Fruit fly (Drosophila melanogaster) whole organism, wandering third instar larva: ENCODE data around the gene CG4661.

Source experiments
- Abd-B ChIP-seq: fragments of >200 bp; optimal IDR thresholded peaks from 2 replicates; lab custom pipeline; 2017; ENCODE audit warnings: missing biosample characterization, missing genetic modification characterization
- CG9705 ChIP-seq: fragments of 200-800 bp; sonication (Bioruptor generic); optimal IDR thresholded peaks from 2 replicates; lab custom pipeline; 2018; ENCODE audit warnings: missing biosample characterization, mild to moderate bottlenecking, missing genetic modification characterization
- CrebA ChIP-seq: fragments of 200-800 bp; sonication (Bioruptor generic); optimal IDR thresholded peaks from 2 replicates; lab custom pipeline; 2016; ENCODE audit warnings: missing biosample characterization, mild to moderate bottlenecking, missing genetic modification characterization, borderline replicate concordance
- Dif ChIP-seq: fragments of 200-275, 200-300 bp; sonication (Bioruptor generic); optimal IDR thresholded peaks from 2 replicates; lab custom pipeline; 2018; ENCODE audit warnings: missing biosample characterization, missing genetic modification characterization; ENCODE audit not compliant: partially characterized antibody
- GATAd ChIP-seq: sonication (Bioruptor generic); optimal IDR thresholded peaks from 2 replicates; lab custom pipeline; 2016; ENCODE audit warnings: missing biosample characterization, missing genetic modification characterization
- Hnf4 ChIP-seq: fragments of 200-800 bp; sonication (Bioruptor generic); optimal IDR thresholded peaks from 2 replicates; lab custom pipeline; 2016; ENCODE audit warnings: missing biosample characterization, mild to moderate bottlenecking, missing genetic modification characterization
- Jra ChIP-seq: sonication (Bioruptor generic); optimal IDR thresholded peaks from 2 replicates; lab custom pipeline; 2016; ENCODE audit warnings: missing biosample characterization, missing genetic modification characterization
- Myc ChIP-seq: fragments of >200 bp; optimal IDR thresholded peaks from 2 replicates; lab custom pipeline; 2017
- N ChIP-seq: fragments of >200 bp; optimal IDR thresholded peaks from 2 replicates; lab custom pipeline; 2018; ENCODE audit warnings: missing biosample characterization, missing external identifiers, missing genetic modification characterization
- OdsH ChIP-seq: fragments of 200-800 bp; sonication (Bioruptor generic); optimal IDR thresholded peaks from 2 replicates; lab custom pipeline; 2016; ENCODE audit warnings: missing biosample characterization, mild to moderate bottlenecking, missing genetic modification characterization
- Rel ChIP-seq, 2 experiments: fragments of 200-800 bp; sonication (Bioruptor generic) in 1 of 2; optimal IDR thresholded peaks; 2 replicates in 1 of 2; 3 replicates in 1 of 2; lab custom pipeline; 2016 to 2019; ENCODE audit warnings: mild to moderate bottlenecking in 2 of 2, missing biosample characterization in 2 of 2, missing genetic modification characterization in 2 of 2, moderate library complexity in 1 of 2
- Sp1 ChIP-seq: fragments of 200-800 bp; sonication (Bioruptor generic); optimal IDR thresholded peaks from 3 replicates; lab custom pipeline; 2019; ENCODE audit warnings: missing biosample characterization, mild to moderate bottlenecking, missing genetic modification characterization, moderate library complexity
- br ChIP-seq: fragments of 200-800 bp; sonication (Bioruptor generic); optimal IDR thresholded peaks from 2 replicates; lab custom pipeline; 2016; ENCODE audit warnings: missing biosample characterization, missing genetic modification characterization
- dl ChIP-seq, 2 experiments: fragments of 175-275, 200-275 bp in 1 of 2; fragments of 200-275 bp in 1 of 2; sonication (Bioruptor generic); optimal IDR thresholded peaks; lab custom pipeline; 2018; ENCODE audit warnings: mild to moderate bottlenecking in 2 of 2, missing biosample characterization in 2 of 2, missing genetic modification characterization in 2 of 2, moderate library complexity in 2 of 2; ENCODE audit not compliant: partially characterized antibody in 2 of 2, insufficient read depth in 1 of 2
- foxo ChIP-seq, 2 experiments: fragments of 200-800 bp; sonication (Bioruptor generic); optimal IDR thresholded peaks; 2 replicates in 1 of 2; 3 replicates in 1 of 2; lab custom pipeline; 2016 to 2017; ENCODE audit warnings: missing biosample characterization in 2 of 2, missing genetic modification characterization in 2 of 2
- fru ChIP-seq: fragments of 200-800 bp; sonication (Bioruptor generic); optimal IDR thresholded peaks from 3 replicates; lab custom pipeline; 2016; ENCODE audit warnings: missing biosample characterization, mild to moderate bottlenecking, missing genetic modification characterization
- h ChIP-seq: fragments of 200-800 bp; sonication (Bioruptor generic); optimal IDR thresholded peaks from 3 replicates; lab custom pipeline; 2016; ENCODE audit warnings: missing biosample characterization, mild to moderate bottlenecking, missing genetic modification characterization
- jim ChIP-seq: fragments of 175-275, 200-325 bp; sonication (Bioruptor generic); optimal IDR thresholded peaks from 2 replicates; lab custom pipeline; 2016; ENCODE audit warnings: missing biosample characterization, mild to moderate bottlenecking, missing genetic modification characterization
- pan ChIP-seq: fragments of >200 bp; optimal IDR thresholded peaks from 2 replicates; lab custom pipeline; 2017
- sage ChIP-seq: fragments of 200-800 bp; sonication (Bioruptor generic); optimal IDR thresholded peaks from 2 replicates; lab custom pipeline; 2016; ENCODE audit warnings: missing biosample characterization, mild to moderate bottlenecking, missing genetic modification characterization
- sv ChIP-seq: fragments of 200-800 bp; sonication (Bioruptor generic); optimal IDR thresholded peaks from 3 replicates; lab custom pipeline; 2016; ENCODE audit warnings: missing biosample characterization, missing genetic modification characterization
- usp ChIP-seq: fragments of >200 bp; optimal IDR thresholded peaks from 2 replicates; lab custom pipeline; 2017; ENCODE audit warnings: missing biosample characterization, missing genetic modification characterization
- woc ChIP-seq: sonication (Bioruptor generic); optimal IDR thresholded peaks from 2 replicates; lab custom pipeline; 2016; ENCODE audit warnings: missing biosample characterization, mild to moderate bottlenecking, missing genetic modification characterization

The CG4661 gene

dm6 chrX:12857622-12858021 lies at the start of gene CG4661:
Gene CG4661 (minus strand): TSS chrX:12857722.
- TF ChIP-seq Hnf4 (GFP tag; lab: Kevin White, UChicago) (no peak), jim (no peak), sv (no peak), Myc (lab: Kevin White, UChicago) (no peak), GATAd (GFP tag; lab: Kevin White, UChicago) (no peak), Sp1 (GFP tag; lab: Kevin White, UChicago) (no peak), br (GFP tag; lab: Kevin White, UChicago) (no peak), CG9705 (GFP tag; lab: Kevin White, UChicago) (no peak), dl (GFP tag; optimal IDR thresholded peaks at IDR 0.05; lab: Kevin White, UChicago; ENCODE audit: insufficient read depth in 1 of 2, partially characterized antibody in 2 of 2) (no peak), Abd-B (GFP tag; lab: Kevin White, UChicago) (no peak)

- TF ChIP-seq woc: peak; percentile 30
- no peak for TF ChIP-seq sage (GFP tag; lab: Kevin White, UChicago)
Observed at dm6 chrX:12906914-12907313, 49.4 kb upstream of the CG4661 start, which contains the start of gene mRpL49. Gene mRpL49 (plus strand): TSS chrX:12907105.

dm6 chrX:12905901-12906689 lies 48.6 kb upstream of the CG4661 start, which contains the start of gene CG4404:
Gene CG4404 (minus strand): TSS chrX:12906018.
- TF ChIP-seq Dif (GFP tag; lab: Kevin White, UChicago) (no peak), dl (GFP tag; optimal IDR thresholded peaks at IDR 0.05; lab: Kevin White, UChicago; ENCODE audit: insufficient read depth in 1 of 2, partially characterized antibody in 2 of 2) (no peak), OdsH (GFP tag; lab: Kevin White, UChicago) (no peak), Rel (GFP tag; optimal IDR thresholded peaks at IDR 0.05; lab: Kevin White, UChicago) (no peak), Rel (tag; optimal IDR thresholded peaks at IDR 0.05; lab: Kevin White, UChicago) (no peak), fru (GFP tag; lab: Kevin White, UChicago) (no peak), N (GFP tag; lab: Kevin White, UChicago) (no peak), CrebA (GFP tag; lab: Kevin White, UChicago) (no peak), sage (GFP tag; lab: Kevin White, UChicago) (no peak), usp (GFP tag; lab: Kevin White, UChicago) (no peak)

dm6 chrX:12905014-12905900 lies 47.7 kb upstream of the CG4661 start:
- TF ChIP-seq N (GFP tag; lab: Kevin White, UChicago) (no peak), h (GFP tag; lab: Kevin White, UChicago) (peak; percentile 7), foxo (GFP tag; optimal IDR thresholded peaks at IDR 0.05; lab: Kevin White, UChicago) (peak in 1 of 2 experiments; percentile 8)

- TF ChIP-seq Sp1 (GFP tag; lab: Kevin White, UChicago): peak; percentile 28
- no peak for TF ChIP-seq Rel (GFP tag; optimal IDR thresholded peaks at IDR 0.05; lab: Kevin White, UChicago)
- TF ChIP-seq Rel (tag; optimal IDR thresholded peaks at IDR 0.05; lab: Kevin White, UChicago): peak; percentile 3
- TF ChIP-seq pan (lab: Kevin White, UChicago): no peak
- TF ChIP-seq, all 38 proteins: peak for 2
Observed at dm6 chrX:12903099-12903616, 45.6 kb upstream of the CG4661 start, which contains the start of gene Flad1. Gene Flad1 (minus strand): TSS chrX:12903516.

dm6 chrX:12900718-12901442 lies 43.4 kb upstream of the CG4661 start, which contains the start of gene Coq8:
Gene Coq8 (minus strand): TSS chrX:12901114.
- TF ChIP-seq Myc (lab: Kevin White, UChicago) (peak; percentile 91), woc (peak; percentile 87), usp (GFP tag; lab: Kevin White, UChicago) (no peak), Jra (no peak)
- TF ChIP-seq, all 38 proteins: peak for 2
